Worm (Caenorhabditis elegans): ENCODE data around the gene F36G9.15.

The F36G9.15 gene

ce11 chrV:15988074-15988473, at the start of gene F36G9.15:
F36G9.15 (minus strand) TSS chrV:15988174.
- TF ChIP-seq jun-1 (tag; optimal IDR thresholded peaks at IDR 0.05) (no peak), egl-5 (tag; optimal IDR thresholded peaks at IDR 0.05) (no peak), lin-39 (tag; optimal IDR thresholded peaks at IDR 0.05) (no peak), elt-2 (tag; optimal IDR thresholded peaks at IDR 0.05) (no peak)

ce11 chrV:16036166-16036565, 48.2 kb upstream of the F36G9.15 start, which contains the start of gene T10C6.10:
T10C6.10 (plus strand) TSS chrV:16036413.
- TF ChIP-seq ceh-16 (tag; optimal IDR thresholded peaks at IDR 0.05) (no peak), ama-1 (optimal IDR thresholded peaks at IDR 0.05) (no peak)

- no peak for TF ChIP-seq nhr-76 (tag; optimal IDR thresholded peaks at IDR 0.05)
- TF ChIP-seq R02D3.7 (tag; optimal IDR thresholded peaks at IDR 0.05) = no peak
- no peak for TF ChIP-seq tbx-2 (tag; optimal IDR thresholded peaks at IDR 0.05)
- TF ChIP-seq ceh-16 (tag; optimal IDR thresholded peaks at IDR 0.05) = no peak
- TF ChIP-seq lin-15B (tag; optimal IDR thresholded peaks at IDR 0.05) = no peak
- no peak for TF ChIP-seq skn-1 (tag; optimal IDR thresholded peaks at IDR 0.05)
- no peak for TF ChIP-seq daf-12 (tag; optimal IDR thresholded peaks at IDR 0.05)
- no peak for TF ChIP-seq ceh-9 (tag; optimal IDR thresholded peaks at IDR 0.05)
- no peak for TF ChIP-seq nhr-23 (tag; optimal IDR thresholded peaks at IDR 0.05)
- no peak for TF ChIP-seq nhr-43 (tag; optimal IDR thresholded peaks at IDR 0.05; ENCODE audit: poor library complexity, severe bottlenecking)
- TF ChIP-seq elt-2 (tag; optimal IDR thresholded peaks at IDR 0.05) = no peak
Observed at ce11 chrV:16033491-16033890, 45.5 kb upstream of the F36G9.15 start.

- TF ChIP-seq skn-1 (tag; optimal IDR thresholded peaks at IDR 0.05) (no peak), nhr-12 (tag; optimal IDR thresholded peaks at IDR 0.05) (no peak), mml-1 (tag; optimal IDR thresholded peaks at IDR 0.05) (no peak), lin-39 (tag; optimal IDR thresholded peaks at IDR 0.05) (no peak), nhr-11 (tag; optimal IDR thresholded peaks at IDR 0.05) (no peak), sea-2 (GFP tag; optimal IDR thresholded peaks at IDR 0.05) (no peak), mdl-1 (tag; optimal IDR thresholded peaks at IDR 0.05) (no peak), egl-27 (tag; optimal IDR thresholded peaks at IDR 0.05) (no peak)
Observed at ce11 chrV:16032761-16033160, 44.8 kb upstream of the F36G9.15 start, which contains the start of gene T10C6.16. T10C6.16 (minus strand) TSS chrV:16033005.

- TF ChIP-seq nhr-77 (tag; optimal IDR thresholded peaks at IDR 0.05) (no peak), nhr-237 (tag; optimal IDR thresholded peaks at IDR 0.05) (no peak), nhr-25 (tag; optimal IDR thresholded peaks at IDR 0.05) (no peak), nhr-11 (tag; optimal IDR thresholded peaks at IDR 0.05) (no peak), fkh-2 (tag; optimal IDR thresholded peaks at IDR 0.05) (no peak)
Observed at ce11 chrV:16031571-16031970, 43.6 kb upstream of the F36G9.15 start, which contains the start of gene T10C6.7. T10C6.7 (minus strand) TSS chrV:16031713.

ce11 chrV:16029237-16029636, 41.3 kb upstream of the F36G9.15 start:
- TF ChIP-seq lsy-12 (tag; optimal IDR thresholded peaks at IDR 0.05) (no peak), elt-3 (tag; optimal IDR thresholded peaks at IDR 0.05) (no peak), lin-39 (tag; optimal IDR thresholded peaks at IDR 0.05) (no peak), nhr-12 (tag; optimal IDR thresholded peaks at IDR 0.05) (no peak)

- TF ChIP-seq egl-5 (tag; optimal IDR thresholded peaks at IDR 0.05) = no peak
- no peak for TF ChIP-seq nhr-25 (tag; optimal IDR thresholded peaks at IDR 0.05)
- TF ChIP-seq daf-12 (tag; optimal IDR thresholded peaks at IDR 0.05) = no peak
- no peak for TF ChIP-seq fkh-10 (GFP tag; optimal IDR thresholded peaks at IDR 0.05)
- no peak for TF ChIP-seq hmg-11 (tag; optimal IDR thresholded peaks at IDR 0.05)
Observed at ce11 chrV:16024917-16025316, 36.9 kb upstream of the F36G9.15 start.

- TF ChIP-seq jun-1 (tag; optimal IDR thresholded peaks at IDR 0.05) (no peak), elt-3 (tag; optimal IDR thresholded peaks at IDR 0.05) (no peak), tbx-2 (tag; optimal IDR thresholded peaks at IDR 0.05) (no peak), nhr-12 (tag; optimal IDR thresholded peaks at IDR 0.05) (no peak), pqm-1 (tag; optimal IDR thresholded peaks at IDR 0.05) (no peak), sea-2 (GFP tag; optimal IDR thresholded peaks at IDR 0.05) (no peak), mml-1 (tag; optimal IDR thresholded peaks at IDR 0.05) (no peak), R02D3.7 (tag; optimal IDR thresholded peaks at IDR 0.05) (no peak), hmg-11 (tag; optimal IDR thresholded peaks at IDR 0.05) (no peak)
Observed at ce11 chrV:16024300-16024699, 36.3 kb upstream of the F36G9.15 start, which contains the start of gene T10C6.6. T10C6.6 (plus strand) TSS chrV:16024326.
